Worm (Caenorhabditis elegans): ENCODE results near the gene F10D2.16.

Gene F10D2.16

ce11 chrV:7153046-7153445 is 19.0 kb downstream of the F10D2.16 start, which contains the start of gene fat-7:
TSS of gene fat-7 (minus strand) at chrV:7153146.
- TF ChIP-seq unc-62 (GFP tag; optimal IDR thresholded peaks at IDR 0.05) (no peak), skn-1 (tag; optimal IDR thresholded peaks at IDR 0.05) (no peak), lin-39 (tag; optimal IDR thresholded peaks at IDR 0.05) (no peak), egl-27 (tag; optimal IDR thresholded peaks at IDR 0.05) (no peak), nhr-77 (tag; optimal IDR thresholded peaks at IDR 0.05) (no peak), nhr-129 (tag; optimal IDR thresholded peaks at IDR 0.05) (no peak), lsy-2 (tag; optimal IDR thresholded peaks at IDR 0.05) (no peak), snpc-4 (tag; optimal IDR thresholded peaks at IDR 0.05) (no peak), unc-39 (tag; optimal IDR thresholded peaks at IDR 0.05) (no peak), blmp-1 (tag; optimal IDR thresholded peaks at IDR 0.05; ENCODE audit: insufficient read depth) (no peak), sma-3 (GFP tag; optimal IDR thresholded peaks at IDR 0.05) (no peak), ama-1 (optimal IDR thresholded peaks at IDR 0.05) (no peak)

- TF ChIP-seq sem-4 (tag; optimal IDR thresholded peaks at IDR 0.05) (no peak), F13H6.1 (tag; optimal IDR thresholded peaks at IDR 0.05) (no peak), alr-1 (tag; optimal IDR thresholded peaks at IDR 0.05) (no peak), ceh-82 (tag; optimal IDR thresholded peaks at IDR 0.05) (no peak), lin-39 (tag; optimal IDR thresholded peaks at IDR 0.05) (no peak), ceh-16 (tag; optimal IDR thresholded peaks at IDR 0.05) (no peak), elt-1 (tag; optimal IDR thresholded peaks at IDR 0.05) (no peak), fos-1 (tag; optimal IDR thresholded peaks at IDR 0.05) (no peak), crh-2 (tag; optimal IDR thresholded peaks at IDR 0.05) (no peak), nhr-77 (tag; optimal IDR thresholded peaks at IDR 0.05) (no peak), nhr-25 (tag; optimal IDR thresholded peaks at IDR 0.05) (no peak), unc-39 (tag; optimal IDR thresholded peaks at IDR 0.05) (no peak), skn-1 (tag; optimal IDR thresholded peaks at IDR 0.05) (no peak), egl-27 (tag; optimal IDR thresholded peaks at IDR 0.05) (no peak), nhr-6 (tag; optimal IDR thresholded peaks at IDR 0.05) (no peak), sma-9 (GFP tag; optimal IDR thresholded peaks at IDR 0.05) (no peak), sma-9 (tag; optimal IDR thresholded peaks at IDR 0.05) (no peak)
Measured at ce11 chrV:7156079-7156478, 22.0 kb downstream of the F10D2.16 start, which contains the start of gene F10D2.10. TSS of gene F10D2.10 (minus strand) at chrV:7156179.

- TF ChIP-seq sma-9 (GFP tag; optimal IDR thresholded peaks at IDR 0.05) (peak; percentile 51), sma-9 (tag; optimal IDR thresholded peaks at IDR 0.05) (no peak), dmd-4 (tag; optimal IDR thresholded peaks at IDR 0.05) (no peak), nhr-237 (tag; optimal IDR thresholded peaks at IDR 0.05) (no peak), sma-3 (GFP tag; optimal IDR thresholded peaks at IDR 0.05) (peak; percentile 1), fos-1 (tag; optimal IDR thresholded peaks at IDR 0.05) (peak; percentile 58)
Measured at ce11 chrV:7157089-7157488, 23.0 kb downstream of the F10D2.16 start, which contains the start of gene ugt-39. TSS of gene ugt-39 (plus strand) at chrV:7157142.

- TF ChIP-seq elt-3 (tag; optimal IDR thresholded peaks at IDR 0.05) (no peak), unc-55 (GFP tag; optimal IDR thresholded peaks at IDR 0.05) (no peak), lin-39 (tag; optimal IDR thresholded peaks at IDR 0.05) (no peak), sma-3 (GFP tag; optimal IDR thresholded peaks at IDR 0.05) (no peak), F13H6.1 (tag; optimal IDR thresholded peaks at IDR 0.05) (no peak), ztf-11 (tag; optimal IDR thresholded peaks at IDR 0.05) (no peak), nhr-11 (tag; optimal IDR thresholded peaks at IDR 0.05) (no peak), nhr-21 (tag; optimal IDR thresholded peaks at IDR 0.05) (no peak)
Measured at ce11 chrV:7159391-7159790, 25.3 kb downstream of the F10D2.16 start, which contains the start of gene str-204. TSS of gene str-204 (plus strand) at chrV:7159691.

ce11 chrV:7163477-7164114 is 29.5 kb downstream of the F10D2.16 start, which contains the start of gene ugt-41:
TSS of gene ugt-41 (minus strand) at chrV:7163595.
- no peak for TF ChIP-seq ztf-1 (GFP tag; conservative IDR thresholded peaks at IDR 0.05)
- TF ChIP-seq sma-3 (GFP tag; optimal IDR thresholded peaks at IDR 0.05): peak; percentile 3
- TF ChIP-seq nhr-6 (tag; optimal IDR thresholded peaks at IDR 0.05): no peak
- TF ChIP-seq fos-1 (tag; optimal IDR thresholded peaks at IDR 0.05): no peak
- peak; percentile 34 for TF ChIP-seq sma-9 (GFP tag; optimal IDR thresholded peaks at IDR 0.05)
- TF ChIP-seq sma-9 (tag; optimal IDR thresholded peaks at IDR 0.05): no peak
- no peak for TF ChIP-seq elt-1 (tag; optimal IDR thresholded peaks at IDR 0.05)
- no peak for TF ChIP-seq nhr-237 (tag; optimal IDR thresholded peaks at IDR 0.05)
- no peak for TF ChIP-seq mbf-1 (tag; optimal IDR thresholded peaks at IDR 0.05)
- no peak for TF ChIP-seq unc-62 (GFP tag; optimal IDR thresholded peaks at IDR 0.05)
- TF ChIP-seq gmeb-1 (tag; optimal IDR thresholded peaks at IDR 0.05): no peak
- no peak for TF ChIP-seq crh-2 (tag; optimal IDR thresholded peaks at IDR 0.05)
- no peak for TF ChIP-seq egl-27 (tag; optimal IDR thresholded peaks at IDR 0.05)
